Fruit fly (Drosophila melanogaster) whole organism: ENCODE data around the gene Sf3b2.

Experiments
- CG8478 ChIP-seq: fragments of >200 bp; optimal IDR thresholded peaks from 2 replicates; lab custom pipeline; 2018; ENCODE audit warnings: inconsistent platforms
- Dll ChIP-seq: fragments of >200 bp; optimal IDR thresholded peaks from 2 replicates; lab custom pipeline; 2017
- EcR ChIP-seq, 2 experiments: fragments of >200 bp; optimal IDR thresholded peaks; 2 replicates each; lab custom pipeline; 2017; ENCODE audit warnings: missing biosample characterization in 2 of 2, missing genetic modification characterization in 2 of 2, missing genetic modification reagents in 2 of 2
- pan ChIP-seq: fragments of >200 bp; optimal IDR thresholded peaks from 2 replicates; lab custom pipeline; 2017
- psq ChIP-seq: fragments of >200 bp; optimal IDR thresholded peaks from 2 replicates; lab custom pipeline; 2017
- usp ChIP-seq: fragments of >200 bp; optimal IDR thresholded peaks from 2 replicates; lab custom pipeline; 2017; ENCODE audit warnings: missing biosample characterization, missing genetic modification characterization, mixed read lengths

The Sf3b2 gene

DNA sequence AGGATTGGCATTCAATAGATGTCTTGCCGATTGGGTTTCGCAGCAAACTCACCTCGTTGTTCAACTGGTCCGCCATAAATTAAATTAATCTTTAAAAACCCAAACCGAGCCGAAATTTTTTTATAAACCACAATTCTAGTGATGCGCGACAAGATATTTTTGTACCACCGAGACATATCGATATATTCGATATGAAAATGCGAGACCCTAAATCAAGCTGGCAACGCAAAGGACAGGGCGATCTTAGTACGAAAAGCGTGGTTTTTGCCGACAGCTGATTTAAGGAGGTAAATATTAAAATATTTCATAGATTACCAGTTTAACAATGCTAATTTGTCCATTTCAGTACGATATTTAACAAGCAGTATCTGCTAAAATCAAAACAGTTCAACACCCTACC lies at the start of gene Sf3b2, which contains the start of gene CG17219:
Gene Sf3b2, minus strand, starts transcription at position 157 of the 400 bp plus-strand sequence.
Gene CG17219, plus strand, starts transcription at position 242 of the 400 bp plus-strand sequence.
- TF ChIP-seq Dll (lab: Kevin White, UChicago) (no peak), psq (lab: Kevin White, UChicago) (no peak), usp (GFP tag; lab: Kevin White, UChicago) (no peak), CG8478 (lab: Kevin White, UChicago) (no peak), pan (lab: Kevin White, UChicago) (no peak), EcR (GFP tag; optimal IDR thresholded peaks at IDR 0.05; lab: Kevin White, UChicago) (no peak)

DNA sequence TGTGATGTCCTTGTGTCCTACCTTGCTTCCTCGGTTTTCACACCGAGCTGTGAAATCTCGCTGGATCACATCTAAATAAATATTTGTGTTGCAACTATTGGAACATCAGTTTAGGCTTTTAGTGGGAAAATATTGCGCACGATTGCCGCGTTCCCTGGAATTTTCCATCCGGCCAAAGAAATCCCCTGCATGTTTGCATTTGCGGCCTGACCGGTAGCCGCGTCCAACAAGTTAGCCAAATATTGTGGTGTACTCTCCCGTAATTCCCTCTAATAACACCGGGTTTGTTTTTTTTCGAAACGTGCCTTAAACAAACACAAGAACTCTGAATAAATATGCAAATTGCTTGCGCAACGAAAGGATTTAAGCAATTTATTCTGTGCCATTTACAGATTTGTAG lies 49.8 kb upstream of the Sf3b2 start:
- TF ChIP-seq CG8478 (lab: Kevin White, UChicago) = no peak
- no peak for TF ChIP-seq pan (lab: Kevin White, UChicago)
- no peak for TF ChIP-seq Dll (lab: Kevin White, UChicago)
- TF ChIP-seq EcR (GFP tag; optimal IDR thresholded peaks at IDR 0.05; lab: Kevin White, UChicago) = no peak
- no peak for TF ChIP-seq usp (GFP tag; lab: Kevin White, UChicago)
- TF ChIP-seq psq (lab: Kevin White, UChicago) = no peak

DNA sequence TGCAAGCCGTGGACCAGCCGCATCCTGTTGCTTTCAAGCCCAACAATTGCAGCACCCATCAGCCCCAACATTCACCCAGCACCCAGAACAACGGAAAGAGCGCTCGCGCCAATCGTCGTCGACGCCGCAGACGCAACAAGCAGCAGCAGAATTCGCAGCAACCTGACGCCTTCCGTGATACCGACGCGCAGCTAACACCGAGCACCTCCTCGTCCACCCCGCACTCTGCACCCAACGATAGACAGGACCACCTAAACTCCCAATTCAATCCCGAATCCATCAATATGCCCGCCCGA lies 30.6 kb upstream of the Sf3b2 start:
- TF ChIP-seq pan (lab: Kevin White, UChicago) (no peak), EcR (GFP tag; optimal IDR thresholded peaks at IDR 0.05; lab: Kevin White, UChicago) (no peak)

DNA sequence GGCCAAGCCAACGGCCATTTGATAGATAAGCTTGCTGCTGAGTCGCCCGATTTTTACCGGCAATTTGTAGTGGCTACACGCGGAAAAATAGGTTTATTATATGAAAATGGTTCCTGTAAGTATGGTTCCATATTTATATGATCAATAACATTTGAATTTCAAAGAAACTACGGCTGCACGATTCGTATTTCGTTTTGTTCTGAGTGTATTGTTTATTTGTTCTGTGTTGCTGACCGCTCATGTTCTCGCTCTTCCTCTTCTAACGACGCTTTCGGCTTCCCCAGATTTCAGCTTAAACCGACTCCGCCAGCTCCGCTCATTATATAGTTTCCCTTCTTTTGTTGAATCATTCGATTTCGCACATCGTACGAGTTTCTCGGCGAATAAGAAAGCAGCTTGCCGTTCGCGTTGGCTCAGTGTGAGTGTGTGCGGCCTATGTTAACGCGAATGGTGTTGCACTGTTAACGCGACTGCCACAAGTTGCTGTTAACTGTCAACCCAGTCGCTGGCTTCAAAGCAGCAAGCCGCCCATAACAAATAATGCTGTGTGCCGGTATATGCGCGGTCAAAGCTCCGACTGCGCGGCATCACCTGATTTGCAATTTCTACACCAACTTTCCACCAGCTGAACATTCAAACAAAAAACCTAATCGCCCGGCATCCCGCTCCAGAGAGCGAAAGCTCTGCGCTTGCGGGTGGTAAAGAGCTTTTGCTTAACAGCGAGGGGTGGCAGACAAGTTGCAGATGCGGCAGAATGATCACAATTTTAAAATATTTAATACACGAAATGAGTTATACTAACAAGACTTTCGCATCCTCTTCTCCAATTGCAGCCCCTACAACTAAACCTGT lies 30.0 kb upstream of the Sf3b2 start:
- no peak for TF ChIP-seq CG8478 (lab: Kevin White, UChicago)
- TF ChIP-seq psq (lab: Kevin White, UChicago) = no peak
- no peak for TF ChIP-seq Dll (lab: Kevin White, UChicago)

DNA sequence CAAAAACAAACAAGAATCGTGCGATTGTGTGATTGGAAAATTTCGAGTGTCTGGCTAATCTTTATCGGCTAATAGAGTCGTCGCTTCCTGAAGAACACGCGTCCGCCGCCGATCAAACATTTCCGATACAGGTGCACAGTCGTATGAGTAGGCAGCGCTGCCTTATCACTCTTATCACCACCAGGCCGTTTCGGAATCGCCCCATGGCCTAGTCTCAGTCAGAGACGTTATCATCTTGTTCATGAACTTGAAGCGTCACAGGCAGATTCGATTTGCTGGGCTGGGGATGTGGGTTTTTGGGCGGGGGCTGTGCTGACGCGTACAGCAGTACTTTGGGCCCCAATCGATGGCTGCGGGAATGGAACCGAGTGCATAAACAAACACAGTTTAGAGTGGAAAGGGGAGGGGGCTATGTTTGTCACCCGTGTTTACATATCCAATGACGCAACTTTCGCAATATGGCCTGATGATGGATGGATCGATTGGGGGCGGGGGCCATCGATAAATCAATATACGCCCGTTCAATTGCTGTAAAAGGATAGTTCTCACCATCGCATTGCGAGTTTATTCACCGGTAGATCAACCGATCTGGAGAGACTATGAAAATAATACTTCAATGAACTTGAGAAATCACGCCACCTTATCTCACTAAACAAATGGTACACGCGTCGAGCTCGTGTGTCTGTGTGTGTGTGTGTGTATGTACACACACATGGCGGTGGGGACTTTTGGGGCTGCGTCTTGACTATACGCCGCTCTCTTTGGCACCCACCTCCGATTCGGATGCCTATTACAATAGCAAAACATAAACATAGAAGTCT lies 29.2 kb upstream of the Sf3b2 start:
- TF ChIP-seq CG8478 (lab: Kevin White, UChicago) (no peak), Dll (lab: Kevin White, UChicago) (no peak), usp (GFP tag; lab: Kevin White, UChicago) (no peak), psq (lab: Kevin White, UChicago) (no peak), pan (lab: Kevin White, UChicago) (no peak), EcR (GFP tag; optimal IDR thresholded peaks at IDR 0.05; lab: Kevin White, UChicago) (no peak)

DNA sequence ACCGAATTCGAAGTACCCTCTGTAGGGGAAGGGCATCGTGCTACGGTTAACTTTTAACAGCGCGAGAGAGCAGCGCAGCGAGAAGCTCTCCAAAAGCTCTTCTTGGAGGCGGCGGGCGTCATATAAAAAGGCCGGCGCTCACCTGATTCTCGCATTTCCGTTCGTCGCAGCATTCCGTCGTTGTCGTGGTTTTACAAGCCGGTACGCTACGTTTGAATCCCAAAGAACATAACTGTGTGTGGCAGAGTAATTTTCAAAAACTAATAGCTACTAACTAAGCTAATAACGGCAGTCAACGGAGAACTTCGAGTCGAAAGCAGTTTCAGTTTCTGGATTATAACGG lies 27.5 kb upstream of the Sf3b2 start, which contains the start of gene FASN1:
Gene FASN1, plus strand, starts transcription at position 151 of the 343 bp plus-strand sequence.
- peak; percentile 22 for TF ChIP-seq Dll (lab: Kevin White, UChicago)
- TF ChIP-seq pan (lab: Kevin White, UChicago) = no peak
- TF ChIP-seq psq (lab: Kevin White, UChicago) = no peak
- TF ChIP-seq CG8478 (lab: Kevin White, UChicago) = no peak
- TF ChIP-seq usp (GFP tag; lab: Kevin White, UChicago) = no peak
- TF ChIP-seq EcR (GFP tag; optimal IDR thresholded peaks at IDR 0.05; lab: Kevin White, UChicago) = no peak

DNA sequence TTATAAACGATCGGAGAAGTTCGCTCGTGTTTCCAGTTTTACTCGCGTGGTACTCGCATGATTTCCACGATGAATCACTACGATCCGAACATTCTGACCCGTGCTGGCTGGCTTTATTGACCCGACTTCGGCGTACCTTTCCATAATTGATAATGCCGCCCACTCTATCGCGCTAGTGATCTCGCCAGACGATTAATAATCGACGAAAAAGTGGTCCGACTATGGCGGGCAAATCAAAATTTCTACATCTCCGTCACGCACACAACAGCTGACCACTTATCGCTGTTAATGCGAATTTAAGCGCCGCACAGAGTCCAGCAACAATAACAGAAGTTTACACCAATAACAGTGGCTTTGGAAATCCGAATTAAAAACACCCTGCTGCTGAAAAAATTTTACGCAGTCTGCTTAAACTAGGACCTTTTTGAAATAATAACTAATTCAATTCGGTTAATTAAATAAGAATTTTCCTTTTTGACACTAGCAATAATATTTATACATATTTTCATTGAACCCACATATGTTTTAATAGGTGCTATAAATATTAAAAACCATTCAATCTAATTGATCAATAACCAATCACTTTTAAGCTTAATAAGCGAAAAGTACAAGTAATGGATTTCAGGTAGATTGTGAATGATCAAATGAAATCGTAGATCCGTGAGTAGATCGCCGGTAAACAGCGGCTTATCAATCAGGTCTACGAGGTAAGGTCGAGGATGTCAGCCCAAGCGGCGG lies 26.9 kb upstream of the Sf3b2 start:
- TF ChIP-seq pan (lab: Kevin White, UChicago) (no peak), CG8478 (lab: Kevin White, UChicago) (no peak), Dll (lab: Kevin White, UChicago) (no peak), usp (GFP tag; lab: Kevin White, UChicago) (no peak), EcR (GFP tag; optimal IDR thresholded peaks at IDR 0.05; lab: Kevin White, UChicago) (no peak), psq (lab: Kevin White, UChicago) (no peak)

DNA sequence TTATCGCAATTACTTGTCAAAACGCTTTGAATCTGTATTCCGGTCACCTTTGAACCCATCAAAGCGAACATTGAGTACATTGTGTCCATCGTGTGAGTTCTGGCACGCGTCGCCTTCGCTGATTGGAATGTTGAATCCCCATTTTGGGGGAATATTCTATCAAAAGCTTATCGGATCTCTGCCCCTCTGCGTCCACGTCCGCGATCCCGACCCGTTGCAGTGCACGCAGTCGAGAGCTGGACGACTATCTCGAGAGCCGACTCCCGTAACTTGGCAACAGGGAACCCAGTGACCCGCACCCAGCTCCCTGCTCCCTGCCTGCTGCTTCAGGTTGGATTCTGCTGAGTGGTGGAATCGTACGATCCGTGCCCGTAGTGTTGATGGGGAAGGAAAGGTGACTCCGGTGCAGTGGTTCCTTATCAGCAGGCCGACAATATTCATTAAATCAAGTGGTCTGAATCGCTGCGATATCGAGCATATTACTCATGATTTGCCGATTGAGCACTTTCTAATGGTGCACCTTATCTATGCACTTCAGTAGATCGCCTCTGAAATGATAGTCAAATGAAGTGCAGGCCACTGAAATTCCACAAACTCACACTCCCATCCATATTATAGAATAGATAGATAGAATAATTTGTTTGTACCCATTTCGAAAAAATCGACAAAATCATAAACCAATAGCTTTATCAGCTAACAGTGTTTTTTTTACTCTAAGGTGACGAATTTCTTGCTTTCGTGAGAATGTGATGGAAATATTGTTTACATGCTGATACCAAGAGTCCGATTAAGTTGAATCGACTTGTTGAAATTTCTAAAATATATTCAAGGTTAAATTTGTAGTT lies 15.9 kb upstream of the Sf3b2 start:
- no peak for TF ChIP-seq psq (lab: Kevin White, UChicago)
- no peak for TF ChIP-seq pan (lab: Kevin White, UChicago)
- TF ChIP-seq Dll (lab: Kevin White, UChicago) = no peak
- no peak for TF ChIP-seq CG8478 (lab: Kevin White, UChicago)
- no peak for TF ChIP-seq EcR (GFP tag; optimal IDR thresholded peaks at IDR 0.05; lab: Kevin White, UChicago)
- no peak for TF ChIP-seq usp (GFP tag; lab: Kevin White, UChicago)

DNA sequence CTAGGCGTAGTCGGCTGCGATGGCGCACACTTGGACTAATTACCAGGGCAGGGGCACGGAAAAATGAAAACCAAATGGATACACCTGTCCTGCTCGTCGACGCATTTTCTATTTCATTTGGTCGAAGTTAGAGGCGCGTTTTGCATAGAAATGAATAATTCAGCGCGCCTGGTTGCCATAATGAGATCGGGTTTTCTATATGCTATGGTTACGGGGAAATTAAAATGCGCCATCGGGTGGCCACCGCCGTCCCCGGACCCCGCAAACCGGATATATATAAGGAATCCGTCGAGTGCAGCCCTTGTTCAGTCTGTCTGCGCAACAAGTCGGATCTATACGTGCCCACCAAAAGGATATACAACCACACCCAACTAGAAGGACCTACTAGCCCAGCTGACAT lies 14.7 kb upstream of the Sf3b2 start, which contains the start of gene FASN2:
Gene FASN2, plus strand, starts transcription at position 301 of the 400 bp plus-strand sequence.
- TF ChIP-seq pan (lab: Kevin White, UChicago) (no peak), Dll (lab: Kevin White, UChicago) (no peak), EcR (GFP tag; optimal IDR thresholded peaks at IDR 0.05; lab: Kevin White, UChicago) (no peak), CG8478 (lab: Kevin White, UChicago) (no peak), usp (GFP tag; lab: Kevin White, UChicago) (no peak), psq (lab: Kevin White, UChicago) (no peak)
